Worm (Caenorhabditis elegans): Measurements from ENCODE around the gene R10D12.8.

DNA sequence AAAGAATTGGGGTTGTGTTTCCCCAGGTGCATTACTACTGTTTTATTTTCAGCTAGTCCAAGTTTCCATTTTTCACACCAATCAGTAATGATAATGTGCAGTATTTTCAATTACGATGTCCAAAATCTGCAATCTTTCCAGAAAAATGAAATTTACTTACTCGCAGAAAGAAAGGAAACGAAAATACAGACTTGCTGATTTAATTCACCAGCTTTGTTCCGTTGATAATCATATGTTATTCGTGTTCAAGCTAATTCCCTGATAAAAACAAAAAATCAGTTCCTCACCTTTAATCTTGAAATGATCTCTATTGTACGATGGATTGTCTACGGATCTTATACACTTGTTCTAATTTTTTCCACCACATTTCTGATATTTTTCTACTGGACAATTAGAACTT lies 29.2 kb downstream of the R10D12.8 start, which contains the start of gene srxa-11:
- TF ChIP-seq unc-42 (tag; optimal IDR thresholded peaks at IDR 0.05) = no peak
- TF ChIP-seq eyg-1 (tag; optimal IDR thresholded peaks at IDR 0.05) = no peak
- no peak for TF ChIP-seq hlh-30 (tag; optimal IDR thresholded peaks at IDR 0.05; ENCODE audit: insufficient read depth)
- no peak for TF ChIP-seq ceh-22 (tag; optimal IDR thresholded peaks at IDR 0.05)
- TF ChIP-seq ceh-18 (tag; optimal IDR thresholded peaks at IDR 0.05) = no peak
- no peak for TF ChIP-seq elt-4 (tag; optimal IDR thresholded peaks at IDR 0.05)
